Fruit fly (Drosophila melanogaster) whole organism, embryonic: ENCODE results near the gene CG42710.
A peak's percentile ranks its signal among the peaks of the same experiment; 100 is the strongest.

Experiments used
- CG1024 ChIP-seq: fragments of 200-800 bp; sonication (Bioruptor generic); IDR thresholded peaks from 2 replicates; pipeline ENCODE4 v1.3.6; 2022; ENCODE audit warnings: missing biosample characterization, missing genetic modification characterization
- CG11456 ChIP-seq: fragments of 200-800 bp; sonication (Bioruptor generic); IDR thresholded peaks from 3 replicates; pipeline ENCODE4 v1.3.6; 2022; ENCODE audit warnings: missing biosample characterization, missing genetic modification characterization
- CG11696 ChIP-seq: fragments of 200-800 bp; sonication (Bioruptor generic); IDR thresholded peaks from 2 replicates; pipeline ENCODE4 v1.3.6; 2022; ENCODE audit warnings: missing biosample characterization, missing genetic modification characterization
- CG12104 ChIP-seq: fragments of 200-800 bp; sonication (Bioruptor generic); optimal IDR thresholded peaks from 3 replicates; lab custom pipeline; 2016; ENCODE audit warnings: missing biosample characterization, missing genetic modification characterization
- CG12659 ChIP-seq: fragments of 200-800 bp; sonication (Bioruptor generic); optimal IDR thresholded peaks from 3 replicates; lab custom pipeline; 2017; ENCODE audit warnings: mild to moderate bottlenecking, missing biosample characterization, missing genetic modification reagents, missing genetic modification characterization
- CG12769 ChIP-seq: fragments of 200-800 bp; sonication (Bioruptor generic); optimal IDR thresholded peaks from 2 replicates; lab custom pipeline; 2019; ENCODE audit warnings: missing biosample characterization, mild to moderate bottlenecking, missing genetic modification characterization, moderate library complexity
- CG13424 ChIP-seq: fragments of 200-800 bp; sonication (Bioruptor generic); optimal IDR thresholded peaks from 2 replicates; lab custom pipeline; 2019; ENCODE audit warnings: missing biosample characterization, mild to moderate bottlenecking, missing genetic modification characterization, moderate library complexity
- CG15073 ChIP-seq: fragments of 200-800 bp; sonication (Bioruptor generic); optimal IDR thresholded peaks from 2 replicates; lab custom pipeline; 2016; ENCODE audit warnings: missing biosample characterization, missing genetic modification characterization
- CG15479 ChIP-seq: fragments of 200-800 bp; sonication (Bioruptor generic); optimal IDR thresholded peaks from 3 replicates; lab custom pipeline; 2019; ENCODE audit warnings: missing biosample characterization, mild to moderate bottlenecking, missing genetic modification characterization, moderate library complexity
- CG15601 ChIP-seq: fragments of 200-800 bp; sonication (Bioruptor generic); optimal IDR thresholded peaks from 3 replicates; lab custom pipeline; 2019; ENCODE audit warnings: missing biosample characterization, mild to moderate bottlenecking, missing genetic modification characterization, moderate library complexity
- CG16815 ChIP-seq: fragments of 200-800 bp; sonication (Bioruptor generic); optimal IDR thresholded peaks from 3 replicates; lab custom pipeline; 2017; ENCODE audit warnings: missing biosample characterization, mild to moderate bottlenecking, missing genetic modification characterization
- CG17802 ChIP-seq: fragments of 200-800 bp; sonication (Bioruptor generic); optimal IDR thresholded peaks from 2 replicates; lab custom pipeline; 2018; ENCODE audit warnings: missing biosample characterization, mild to moderate bottlenecking, missing genetic modification characterization, moderate library complexity
- CG2202 ChIP-seq: fragments of 200-800 bp; sonication (Bioruptor generic); optimal IDR thresholded peaks from 2 replicates; lab custom pipeline; 2018; ENCODE audit warnings: missing biosample characterization, mild to moderate bottlenecking, missing genetic modification characterization
- CG2712 ChIP-seq: fragments of 200-800 bp; optimal IDR thresholded peaks from 3 replicates; lab custom pipeline; 2019; ENCODE audit warnings: missing biosample characterization, mild to moderate bottlenecking, missing genetic modification characterization, moderate library complexity
- CG31388 ChIP-seq: fragments of 200-800 bp; sonication (Bioruptor generic); optimal IDR thresholded peaks from 2 replicates; lab custom pipeline; 2016; ENCODE audit warnings: missing biosample characterization, missing genetic modification characterization
- CG32772 ChIP-seq: fragments of 200-800 bp; sonication (Bioruptor generic); IDR thresholded peaks from 2 replicates; pipeline ENCODE4 v1.3.6; 2022; ENCODE audit warnings: missing biosample characterization, missing genetic modification characterization
- CG3995 ChIP-seq: fragments of 200-800 bp; sonication (Bioruptor generic); optimal IDR thresholded peaks from 3 replicates; lab custom pipeline; 2016; ENCODE audit warnings: missing biosample characterization, missing genetic modification characterization
- CG4282 ChIP-seq: fragments of 200-800 bp; sonication (Bioruptor generic); optimal IDR thresholded peaks from 2 replicates; lab custom pipeline; 2016; ENCODE audit warnings: missing biosample characterization, missing genetic modification characterization
- CG6791 ChIP-seq: fragments of 200-800 bp; sonication (Bioruptor generic); IDR thresholded peaks from 3 replicates; pipeline ENCODE4 v1.3.6; 2022; ENCODE audit warnings: missing biosample characterization, missing genetic modification characterization; ENCODE audit not compliant: partially characterized antibody
- CG7556 ChIP-seq: fragments of 200-800 bp; sonication (Bioruptor generic); optimal IDR thresholded peaks from 2 replicates; lab custom pipeline; 2017; ENCODE audit warnings: missing biosample characterization, mild to moderate bottlenecking, missing genetic modification characterization
- CG8388 ChIP-seq: fragments of 200-800 bp; sonication (Bioruptor generic); optimal IDR thresholded peaks from 2 replicates; lab custom pipeline; 2019; ENCODE audit warnings: missing biosample characterization, mild to moderate bottlenecking, missing genetic modification characterization, moderate library complexity
- CG8924 ChIP-seq: fragments of 200-800 bp; optimal IDR thresholded peaks from 3 replicates; lab custom pipeline; 2019; ENCODE audit warnings: missing biosample characterization, mild to moderate bottlenecking, missing genetic modification characterization, moderate library complexity
- CG9876 ChIP-seq: fragments of 200-800 bp; sonication (Bioruptor generic); optimal IDR thresholded peaks from 2 replicates; lab custom pipeline; 2016; ENCODE audit warnings: missing biosample characterization, missing genetic modification characterization
- CHES-1-like ChIP-seq: fragments of 200-800 bp; sonication (Bioruptor generic); optimal IDR thresholded peaks from 2 replicates; lab custom pipeline; 2016; ENCODE audit warnings: missing biosample characterization, missing genetic modification characterization
- E2f1 ChIP-seq: fragments of 200-800 bp; sonication (Bioruptor generic); IDR thresholded peaks from 2 replicates; pipeline ENCODE4 v1.3.6; 2022; ENCODE audit warnings: missing biosample characterization, missing genetic modification characterization
- Ets97D ChIP-seq: fragments of 200-800 bp; sonication (Bioruptor generic); optimal IDR thresholded peaks from 3 replicates; lab custom pipeline; 2016; ENCODE audit warnings: missing biosample characterization, missing genetic modification characterization
- HLH4C ChIP-seq: fragments of 200-800 bp; sonication (Bioruptor generic); IDR thresholded peaks from 3 replicates; pipeline ENCODE4 v1.3.6; 2022; ENCODE audit warnings: missing biosample characterization, missing genetic modification characterization; ENCODE audit not compliant: partially characterized antibody
- Max ChIP-seq: fragments of 200-800 bp; sonication (Bioruptor generic); optimal IDR thresholded peaks from 2 replicates; lab custom pipeline; 2016; ENCODE audit warnings: missing biosample characterization, mild to moderate bottlenecking, missing genetic modification characterization
- Nf-YC ChIP-seq: fragments of 200-800 bp; optimal IDR thresholded peaks from 3 replicates; lab custom pipeline; 2019; ENCODE audit warnings: missing biosample characterization, mild to moderate bottlenecking, missing genetic modification characterization, moderate library complexity
- Oli ChIP-seq: fragments of 200-800 bp; sonication (Bioruptor generic); optimal IDR thresholded peaks from 2 replicates; lab custom pipeline; 2018; ENCODE audit warnings: missing biosample characterization, mild to moderate bottlenecking, missing genetic modification characterization, moderate library complexity
- Ptx1 ChIP-seq: fragments of 200-800 bp; sonication (Bioruptor generic); IDR thresholded peaks from 2 replicates; pipeline ENCODE4 v1.3.6; 2022; ENCODE audit warnings: missing biosample characterization, missing genetic modification characterization
- Side ChIP-seq: fragments of 200-800 bp; sonication (Bioruptor generic); optimal IDR thresholded peaks from 2 replicates; lab custom pipeline; 2016; ENCODE audit warnings: missing biosample characterization, missing genetic modification characterization
- Sox100B ChIP-seq: fragments of 200-800 bp; sonication (Bioruptor generic); optimal IDR thresholded peaks from 3 replicates; lab custom pipeline; 2018; ENCODE audit warnings: missing biosample characterization, mild to moderate bottlenecking, missing genetic modification characterization
- TFAM ChIP-seq: fragments of 200-800 bp; sonication (Bioruptor generic); optimal IDR thresholded peaks from 2 replicates; lab custom pipeline; 2017; ENCODE audit warnings: missing biosample characterization, missing genetic modification characterization, inconsistent platforms
- Tbp ChIP-seq: fragments of >200 bp; optimal IDR thresholded peaks from 2 replicates; lab custom pipeline; 2018; ENCODE audit warnings: missing biosample characterization, missing genetic modification characterization
- dan ChIP-seq: fragments of 200-800 bp; sonication (Bioruptor generic); IDR thresholded peaks from 2 replicates; pipeline ENCODE4 v1.3.6; 2022; ENCODE audit warnings: missing biosample characterization, missing genetic modification characterization
- en ChIP-seq: fragments of 200-800 bp; sonication (Bioruptor generic); optimal IDR thresholded peaks from 2 replicates; lab custom pipeline; 2016; ENCODE audit warnings: missing biosample characterization, missing genetic modification characterization
- eve ChIP-seq, 2 experiments: fragments of >200 bp; optimal IDR thresholded peaks; 2 replicates each; lab custom pipeline; 2017; ENCODE audit warnings: missing biosample characterization in 2 of 2, missing genetic modification characterization in 2 of 2
- ewg ChIP-seq: fragments of 200-800 bp; sonication (Bioruptor generic); optimal IDR thresholded peaks from 3 replicates; lab custom pipeline; 2017; ENCODE audit warnings: mild to moderate bottlenecking, missing biosample characterization, missing genetic modification reagents, missing genetic modification characterization
- fd64A ChIP-seq: fragments of 200-800 bp; sonication (Bioruptor generic); optimal IDR thresholded peaks from 3 replicates; lab custom pipeline; 2018; ENCODE audit warnings: missing biosample characterization, mild to moderate bottlenecking, missing genetic modification characterization
- kah ChIP-seq: fragments of 200-800 bp; sonication (Bioruptor generic); optimal IDR thresholded peaks from 2 replicates; lab custom pipeline; 2018; ENCODE audit warnings: missing biosample characterization, mild to moderate bottlenecking, missing genetic modification characterization
- pfk ChIP-seq: fragments of 200-800 bp; sonication (Bioruptor generic); optimal IDR thresholded peaks from 2 replicates; lab custom pipeline; 2018; ENCODE audit warnings: missing biosample characterization, mild to moderate bottlenecking, missing genetic modification characterization, moderate library complexity
- pnt ChIP-seq: fragments of 200-800 bp; sonication (Bioruptor generic); optimal IDR thresholded peaks from 3 replicates; lab custom pipeline; 2016; ENCODE audit warnings: missing biosample characterization, missing genetic modification characterization
- repo ChIP-seq: fragments of 200-800 bp; sonication (Bioruptor generic); optimal IDR thresholded peaks from 2 replicates; lab custom pipeline; 2016; ENCODE audit warnings: missing biosample characterization, missing genetic modification characterization
- schlank ChIP-seq: fragments of 200-800 bp; sonication (Bioruptor generic); optimal IDR thresholded peaks from 2 replicates; lab custom pipeline; 2018; ENCODE audit warnings: missing biosample characterization, mild to moderate bottlenecking, missing genetic modification characterization
- unc-4 ChIP-seq: fragments of 200-800 bp; sonication (Bioruptor generic); IDR thresholded peaks from 2 replicates; pipeline ENCODE4 v1.3.6; 2022; ENCODE audit warnings: missing biosample characterization, missing genetic modification characterization; ENCODE audit not compliant: partially characterized antibody
- vnd ChIP-seq: fragments of 200-800 bp; sonication (Bioruptor generic); IDR thresholded peaks from 3 replicates; pipeline ENCODE4 v1.3.6; 2022; ENCODE audit warnings: missing biosample characterization, missing genetic modification characterization; ENCODE audit not compliant: partially characterized antibody
- vvl ChIP-seq: fragments of 200-800 bp; sonication (Bioruptor generic); IDR thresholded peaks from 2 replicates; pipeline ENCODE4 v1.3.6; 2022; ENCODE audit warnings: missing biosample characterization, missing genetic modification characterization
- z ChIP-seq: fragments of 200-800 bp; sonication (Bioruptor generic); IDR thresholded peaks from 3 replicates; pipeline ENCODE4 v1.3.6; 2022; ENCODE audit warnings: missing biosample characterization, missing genetic modification characterization
- zfh2 ChIP-seq: fragments of 200-800 bp; sonication (Bioruptor generic); optimal IDR thresholded peaks from 2 replicates; lab custom pipeline; 2016; ENCODE audit warnings: missing biosample characterization, missing genetic modification characterization

The CG42710 gene

dm6 chr2L:8739984-8740756 is 42.1 kb downstream of the CG42710 start, which contains the start of gene raw (continued):
- TF ChIP-seq fd64A (GFP tag; lab: Kevin White, UChicago) (no peak), CG12659 (GFP tag; lab: Kevin White, UChicago) (no peak), Nf-YC (tag; lab: Kevin White, UChicago) (peak; percentile 4), CG12104 (GFP tag; lab: Kevin White, UChicago) (no peak), CG16815 (GFP tag; lab: Kevin White, UChicago) (no peak), vnd (GFP tag; lab: Robert Waterston, UW) (no peak), kah (GFP tag; lab: Kevin White, UChicago) (no peak), HLH4C (GFP tag; lab: Robert Waterston, UW) (no peak), CG11696 (no peak), CG8924 (tag; lab: Kevin White, UChicago) (peak; percentile 85), CG15601 (no peak), CG17802 (tag; lab: Kevin White, UChicago) (no peak), pnt (no peak), ewg (GFP tag; lab: Kevin White, UChicago) (no peak), CG1024 (GFP tag; lab: Robert Waterston, UW) (no peak), vvl (GFP tag; lab: Robert Waterston, UW) (peak; percentile 16; the same call in 1 of the 2 replicates), Ptx1 (no peak), z (GFP tag; lab: Robert Waterston, UW) (no peak), TFAM (GFP tag; lab: Kevin White, UChicago) (no peak), eve (GFP tag; optimal IDR thresholded peaks at IDR 0.05; lab: Kevin White, UChicago) (peak in 1 of 2 experiments; percentile 79), unc-4 (GFP tag; lab: Robert Waterston, UW) (no peak), schlank (tag; lab: Kevin White, UChicago) (no peak), CG2712 (tag; lab: Kevin White, UChicago) (no peak), pfk (GFP tag; lab: Kevin White, UChicago) (no peak), CG2202 (no peak), CG7556 (GFP tag; lab: Kevin White, UChicago) (no peak), CG4282 (GFP tag; lab: Kevin White, UChicago) (no peak), E2f1 (GFP tag; lab: Robert Waterston, UW) (no peak), CG15073 (GFP tag; lab: Kevin White, UChicago) (no peak), CG13424 (tag; lab: Kevin White, UChicago) (no peak), CG3995 (GFP tag; lab: Kevin White, UChicago) (no peak), CG8388 (no peak), Ets97D (no peak), dan (GFP tag; lab: Robert Waterston, UW) (no peak), CG6791 (no peak), CG9876 (no peak), Oli (tag; lab: Kevin White, UChicago) (no peak), CG31388 (GFP tag; lab: Kevin White, UChicago) (no peak), Sox100B (GFP tag; lab: Kevin White, UChicago) (no peak), repo (GFP tag; lab: Kevin White, UChicago) (no peak), Max (GFP tag; lab: Kevin White, UChicago) (no peak), en (GFP tag; lab: Kevin White, UChicago) (no peak), zfh2 (GFP tag; lab: Kevin White, UChicago) (no peak), CG15479 (GFP tag; lab: Kevin White, UChicago) (no peak), CG11456 (no peak), CG12769 (tag; lab: Kevin White, UChicago) (no peak), Tbp (GFP tag; lab: Kevin White, UChicago) (no peak), CHES-1-like (GFP tag; lab: Kevin White, UChicago) (no peak), Side (peak; percentile 42), CG32772 (GFP tag; lab: Robert Waterston, UW) (no peak)
